Fruit fly (Drosophila melanogaster) whole organism, embryonic: Measurements from ENCODE around the gene cup.

Experiments
- Adf1 ChIP-seq: fragments of 200-800 bp; sonication (Bioruptor generic); IDR thresholded peaks from 2 replicates; pipeline ENCODE4 v1.3.6; 2022; ENCODE audit warnings: missing biosample characterization, missing genetic modification characterization
- Aef1 ChIP-seq: fragments of 200-800 bp; sonication (Bioruptor generic); IDR thresholded peaks from 3 replicates; pipeline ENCODE4 v1.3.6; 2022; ENCODE audit warnings: missing biosample characterization, missing genetic modification characterization
- CG10267 ChIP-seq: fragments of 200-800 bp; sonication (Bioruptor generic); optimal IDR thresholded peaks from 2 replicates; lab custom pipeline; 2018; ENCODE audit warnings: missing biosample characterization, mild to moderate bottlenecking, missing genetic modification characterization, moderate library complexity
- CG12744 ChIP-seq: fragments of 200-800 bp; sonication (Bioruptor generic); optimal IDR thresholded peaks from 2 replicates; lab custom pipeline; 2016; ENCODE audit warnings: missing biosample characterization, missing genetic modification characterization
- CG15514 ChIP-seq: fragments of 200-800 bp; sonication (Bioruptor generic); optimal IDR thresholded peaks from 3 replicates; lab custom pipeline; 2017; ENCODE audit warnings: missing biosample characterization, missing genetic modification characterization, mild to moderate bottlenecking, moderate library complexity, missing genetic modification reagents
- CG17385 ChIP-seq: fragments of 200-800 bp; sonication (Bioruptor generic); optimal IDR thresholded peaks from 3 replicates; lab custom pipeline; 2018; ENCODE audit warnings: missing biosample characterization, mild to moderate bottlenecking, missing genetic modification characterization
- CG2678 ChIP-seq: fragments of 200-800 bp; sonication (Bioruptor generic); optimal IDR thresholded peaks from 3 replicates; lab custom pipeline; 2019; ENCODE audit warnings: missing biosample characterization, mild to moderate bottlenecking, missing genetic modification characterization, moderate library complexity
- CG30431 ChIP-seq: fragments of 200-800 bp; sonication (Bioruptor generic); optimal IDR thresholded peaks from 2 replicates; lab custom pipeline; 2017; ENCODE audit warnings: missing biosample characterization, missing genetic modification characterization
- CG31441 ChIP-seq: fragments of 200-800 bp; sonication (Bioruptor generic); IDR thresholded peaks from 2 replicates; pipeline ENCODE4 v1.3.6; 2022; ENCODE audit warnings: missing biosample characterization, missing genetic modification characterization
- CG34422 ChIP-seq: fragments of 200-800 bp; sonication (Bioruptor generic); IDR thresholded peaks from 3 replicates; pipeline ENCODE4 v1.3.6; 2022; ENCODE audit warnings: missing biosample characterization, missing genetic modification characterization
- CG4360 ChIP-seq: fragments of 200-800 bp; sonication (Bioruptor generic); IDR thresholded peaks from 2 replicates; pipeline ENCODE4 v1.3.6; 2022; ENCODE audit warnings: missing biosample characterization, missing genetic modification characterization
- CG7271 ChIP-seq: fragments of 200-800 bp; sonication (Bioruptor generic); optimal IDR thresholded peaks from 2 replicates; lab custom pipeline; 2018; ENCODE audit warnings: missing biosample characterization, mild to moderate bottlenecking, missing genetic modification characterization, moderate library complexity
- CG9727 ChIP-seq: fragments of 200-800 bp; sonication (Bioruptor generic); optimal IDR thresholded peaks from 3 replicates; lab custom pipeline; 2017; ENCODE audit warnings: missing biosample characterization, mild to moderate bottlenecking, missing genetic modification characterization
- Doc3 ChIP-seq: fragments of 200-800 bp; sonication (Bioruptor generic); IDR thresholded peaks from 3 replicates; pipeline ENCODE4 v1.3.6; 2022; ENCODE audit warnings: missing biosample characterization, missing genetic modification characterization; ENCODE audit not compliant: partially characterized antibody
- E2f2 ChIP-seq: fragments of 200-800 bp; sonication (Bioruptor generic); IDR thresholded peaks from 2 replicates; pipeline ENCODE4 v1.3.6; 2022; ENCODE audit warnings: missing biosample characterization, missing genetic modification characterization
- Eip74EF ChIP-seq, 2 experiments: fragments of 200-800 bp in 1 of 2; fragments of >200 bp in 1 of 2; sonication (Bioruptor generic) in 1 of 2; optimal IDR thresholded peaks; 2 replicates each; lab custom pipeline; 2017 to 2019; ENCODE audit warnings: missing biosample characterization in 2 of 2, missing genetic modification characterization in 2 of 2, mild to moderate bottlenecking in 1 of 2, moderate library complexity in 1 of 2
- Ets65A ChIP-seq: fragments of 200-800 bp; sonication (Bioruptor generic); peaks from one replicate; lab custom pipeline; 2016; ENCODE audit warnings: missing biosample characterization, missing genetic modification characterization
- GATAe ChIP-seq: fragments of 200-800 bp; sonication (Bioruptor generic); conservative IDR thresholded peaks from 2 replicates; pipeline ENCODE4 v1.3.6; 2022; ENCODE audit warnings: missing biosample characterization, missing genetic modification characterization
- HLH54F ChIP-seq: fragments of 200-800 bp; sonication (Bioruptor generic); optimal IDR thresholded peaks from 3 replicates; lab custom pipeline; 2016; ENCODE audit warnings: missing biosample characterization, missing genetic modification characterization
- Jarid2 ChIP-seq: fragments of 200-800 bp; sonication (Bioruptor generic); optimal IDR thresholded peaks from 3 replicates; lab custom pipeline; 2017; ENCODE audit warnings: mild to moderate bottlenecking, missing biosample characterization, missing genetic modification reagents, missing genetic modification characterization
- Med ChIP-seq: fragments of 200-800 bp; sonication (Bioruptor generic); peaks from one replicate; lab custom pipeline; 2016; ENCODE audit warnings: missing biosample characterization, missing genetic modification characterization, mild to moderate bottlenecking, inconsistent platforms, moderate library complexity
- Meics ChIP-seq: fragments of 200-800 bp; sonication (Bioruptor generic); optimal IDR thresholded peaks from 2 replicates; lab custom pipeline; 2017; ENCODE audit warnings: missing biosample characterization, mild to moderate bottlenecking, missing genetic modification characterization
- Neu2 ChIP-seq: fragments of 200-800 bp; sonication (Bioruptor generic); optimal IDR thresholded peaks from 3 replicates; lab custom pipeline; 2016; ENCODE audit warnings: missing biosample characterization, missing genetic modification characterization, borderline replicate concordance
- Opbp ChIP-seq: fragments of 200-800 bp; sonication (Bioruptor generic); IDR thresholded peaks from 3 replicates; pipeline ENCODE4 v1.3.6; 2022; ENCODE audit warnings: missing biosample characterization, missing genetic modification characterization; ENCODE audit not compliant: partially characterized antibody
- Pdp1 ChIP-seq, 2 experiments: fragments of 200-800 bp; sonication (Bioruptor generic); optimal IDR thresholded peaks; 3 replicates each; lab custom pipeline; 2016; ENCODE audit warnings: missing biosample characterization in 2 of 2, missing genetic modification characterization in 2 of 2, mild to moderate bottlenecking in 1 of 2, moderate library complexity in 1 of 2
- Sin3A ChIP-seq: fragments of >200 bp; optimal IDR thresholded peaks from 2 replicates; lab custom pipeline; 2018
- Xrp1 ChIP-seq: fragments of 200-800 bp; sonication (Bioruptor generic); IDR thresholded peaks from 2 replicates; pipeline ENCODE4 v1.3.6; 2022; ENCODE audit warnings: missing biosample characterization, missing genetic modification characterization
- abd-A ChIP-seq: fragments of 200-800 bp; sonication (Bioruptor generic); optimal IDR thresholded peaks from 3 replicates; lab custom pipeline; 2019; ENCODE audit warnings: missing biosample characterization, mild to moderate bottlenecking, missing genetic modification characterization, moderate library complexity
- chinmo ChIP-seq: fragments of 200-800 bp; sonication (Bioruptor generic); IDR thresholded peaks from 4 replicates; pipeline ENCODE4 v1.3.6; 2022; ENCODE audit warnings: missing biosample characterization, missing genetic modification characterization; ENCODE audit not compliant: partially characterized antibody
- chm ChIP-seq: fragments of 200-800 bp; sonication (Bioruptor generic); IDR thresholded peaks from 2 replicates; pipeline ENCODE4 v1.3.6; 2022; ENCODE audit warnings: missing biosample characterization, missing genetic modification characterization
- cwo ChIP-seq: fragments of 200-800 bp; sonication (Bioruptor generic); optimal IDR thresholded peaks from 3 replicates; lab custom pipeline; 2017; ENCODE audit warnings: missing biosample characterization, missing genetic modification characterization, mild to moderate bottlenecking, moderate library complexity, missing genetic modification reagents
- danr ChIP-seq: fragments of 200-800 bp; sonication (Bioruptor generic); IDR thresholded peaks from 2 replicates; pipeline ENCODE4 v1.3.6; 2022; ENCODE audit warnings: missing biosample characterization, missing genetic modification characterization
- gfzf ChIP-seq: fragments of 200-800 bp; sonication (Bioruptor generic); optimal IDR thresholded peaks from 2 replicates; lab custom pipeline; 2016; ENCODE audit warnings: missing biosample characterization, mild to moderate bottlenecking, missing genetic modification characterization, moderate library complexity
- gro ChIP-seq: fragments of 200-800 bp; sonication (Bioruptor generic); optimal IDR thresholded peaks from 2 replicates; lab custom pipeline; 2016; ENCODE audit warnings: missing biosample characterization, missing genetic modification characterization
- kah ChIP-seq: fragments of 200-800 bp; sonication (Bioruptor generic); optimal IDR thresholded peaks from 2 replicates; lab custom pipeline; 2018; ENCODE audit warnings: missing biosample characterization, mild to moderate bottlenecking, missing genetic modification characterization
- lab ChIP-seq: fragments of 200-800 bp; sonication (Bioruptor generic); optimal IDR thresholded peaks from 3 replicates; lab custom pipeline; 2017; ENCODE audit warnings: missing biosample characterization, missing genetic modification characterization, mild to moderate bottlenecking, moderate library complexity, missing genetic modification reagents
- lmd ChIP-seq: fragments of 200-800 bp; sonication (Bioruptor generic); IDR thresholded peaks from 2 replicates; pipeline ENCODE4 v1.3.6; 2022; ENCODE audit warnings: missing biosample characterization, missing genetic modification characterization
- mirr ChIP-seq: fragments of 200-800 bp; sonication (Bioruptor generic); optimal IDR thresholded peaks from 3 replicates; lab custom pipeline; 2018; ENCODE audit warnings: missing biosample characterization, mild to moderate bottlenecking, missing genetic modification characterization
- pho ChIP-seq: fragments of 200-800 bp; sonication (Bioruptor generic); optimal IDR thresholded peaks from 2 replicates; lab custom pipeline; 2016; ENCODE audit warnings: missing biosample characterization, missing genetic modification characterization
- prd ChIP-seq, 3 experiments: fragments of >200 bp in 2 of 3; fragments of 200-800 bp in 1 of 3; sonication (Bioruptor generic) in 1 of 3; optimal IDR thresholded peaks in 2 of 3; IDR thresholded peaks in 1 of 3; 2 replicates in 2 of 3; 3 replicates in 1 of 3; pipeline versions ENCODE4 v1.3.6 to Lab custom; 2017 to 2022; ENCODE audit warnings: missing biosample characterization in 1 of 3, missing genetic modification characterization in 1 of 3
- pros ChIP-seq: fragments of 200-800 bp; sonication (Bioruptor generic); optimal IDR thresholded peaks from 3 replicates; lab custom pipeline; 2019; ENCODE audit warnings: missing biosample characterization, mild to moderate bottlenecking, missing genetic modification characterization, moderate library complexity
- row ChIP-seq: fragments of 200-800 bp; sonication (Bioruptor generic); IDR thresholded peaks from 3 replicates; pipeline ENCODE4 v1.3.6; 2022; ENCODE audit warnings: missing biosample characterization, missing genetic modification characterization
- sd ChIP-seq: fragments of 200-800 bp; sonication (Bioruptor generic); optimal IDR thresholded peaks from 3 replicates; lab custom pipeline; 2018; ENCODE audit warnings: missing biosample characterization, mild to moderate bottlenecking, missing genetic modification characterization, moderate library complexity
- seq ChIP-seq: fragments of 200-800 bp; sonication (Bioruptor generic); IDR thresholded peaks from 2 replicates; pipeline ENCODE4 v1.3.6; 2022; ENCODE audit warnings: missing biosample characterization, missing genetic modification characterization
- sna ChIP-seq: fragments of 200-800 bp; sonication (Bioruptor generic); IDR thresholded peaks from 2 replicates; pipeline ENCODE4 v1.3.6; 2022; ENCODE audit warnings: missing biosample characterization, missing genetic modification characterization; ENCODE audit not compliant: partially characterized antibody
- so ChIP-seq: fragments of 200-800 bp; sonication (Bioruptor generic); IDR thresholded peaks from 3 replicates; pipeline ENCODE4 v1.3.6; 2022; ENCODE audit warnings: missing biosample characterization, missing genetic modification characterization
- sr ChIP-seq: fragments of 200-800 bp; sonication (Bioruptor generic); IDR thresholded peaks from 3 replicates; pipeline ENCODE4 v1.3.6; 2022; ENCODE audit warnings: missing biosample characterization, missing genetic modification characterization
- stwl ChIP-seq: fragments of 200-800 bp; sonication (Bioruptor generic); optimal IDR thresholded peaks from 3 replicates; lab custom pipeline; 2018; ENCODE audit warnings: missing biosample characterization, mild to moderate bottlenecking, missing genetic modification characterization, moderate library complexity

Gene cup

dm6 chr2L:6708997-6709662 is 45.7 kb downstream of the cup start, which contains the start of gene Tsp (continued):
- TF ChIP-seq CG4360 (peak; percentile 93), chm (GFP tag; lab: Robert Waterston, UW) (peak; percentile 35; the same call in 1 of the 2 replicates), CG7271 (tag; lab: Kevin White, UChicago) (peak; percentile 25), chinmo (peak; percentile 96; the same call in 3 of the 4 replicates), Eip74EF (GFP tag; optimal IDR thresholded peaks at IDR 0.05; lab: Kevin White, UChicago) (peak in 1 of 2 experiments; percentile 64), Doc3 (GFP tag; lab: Robert Waterston, UW) (no peak), Ets65A (GFP tag; lab: Kevin White, UChicago) (peak; percentile 30), kah (GFP tag; lab: Kevin White, UChicago) (peak; percentile 90), seq (GFP tag; lab: Robert Waterston, UW) (peak; percentile 8; the same call in 1 of the 2 replicates), lab (peak; percentile 14), row (GFP tag; lab: Robert Waterston, UW) (peak; percentile 22; the same call in 1 of the 3 replicates), CG17385 (GFP tag; lab: Kevin White, UChicago) (no peak), stwl (tag; lab: Kevin White, UChicago) (peak; percentile 77), Sin3A (lab: Kevin White, UChicago) (no peak), GATAe (GFP tag; lab: Robert Waterston, UW) (no peak), CG9727 (GFP tag; lab: Kevin White, UChicago) (no peak), E2f2 (peak; percentile 5; the same call in 1 of the 2 replicates), abd-A (tag; lab: Kevin White, UChicago) (peak; percentile 64), Pdp1 (GFP tag; optimal IDR thresholded peaks at IDR 0.05; lab: Kevin White, UChicago) (peak in 1 of 2 experiments; percentile 54), Adf1 (peak; percentile 95), Neu2 (GFP tag; lab: Kevin White, UChicago) (peak; percentile 44), Xrp1 (GFP tag; lab: Robert Waterston, UW) (no peak), Jarid2 (GFP tag; lab: Kevin White, UChicago) (peak; percentile 79), CG15514 (GFP tag; lab: Kevin White, UChicago) (peak; percentile 4), so (GFP tag; lab: Robert Waterston, UW) (peak; percentile 43; the same call in 1 of the 3 replicates), CG10267 (tag; lab: Kevin White, UChicago) (peak; percentile 1), Opbp (GFP tag; lab: Robert Waterston, UW) (0 out of 3 replicates have a peak, but pooled peaks have one; percentile 27), pho (GFP tag; lab: Kevin White, UChicago) (no peak), Meics (GFP tag; lab: Kevin White, UChicago) (peak; percentile 17), HLH54F (GFP tag; lab: Kevin White, UChicago) (no peak), Aef1 (peak; percentile 22; the same call in 1 of the 3 replicates), Med (peak; percentile 38), cwo (GFP tag; lab: Kevin White, UChicago) (peak; percentile 66), CG12744 (no peak), prd (optimal IDR thresholded peaks at IDR 0.05; lab: Kevin White, UChicago) (no peak), prd (GFP tag; IDR thresholded peaks at IDR 0.05; lab: Robert Waterston, UW) (no peak), CG31441 (0 out of 2 replicates have a peak, but pooled peaks have one; percentile 10), danr (GFP tag; lab: Robert Waterston, UW) (no peak), mirr (peak; percentile 0), gfzf (GFP tag; lab: Kevin White, UChicago) (peak; percentile 32), sna (GFP tag; lab: Robert Waterston, UW) (0 out of 2 replicates have a peak, but pooled peaks have one; percentile 16), CG34422 (GFP tag; lab: Robert Waterston, UW) (peak; percentile 48; the same call in 1 of the 3 replicates), CG30431 (GFP tag; lab: Kevin White, UChicago) (no peak), CG2678 (tag; lab: Kevin White, UChicago) (peak; percentile 8), lmd (GFP tag; lab: Robert Waterston, UW) (no peak), sd (tag; lab: Kevin White, UChicago) (peak; percentile 58), sr (GFP tag; lab: Robert Waterston, UW) (peak; percentile 86), pros (GFP tag; lab: Kevin White, UChicago) (peak; percentile 31), gro (GFP tag; lab: Kevin White, UChicago) (peak; percentile 10)
